Worm (Caenorhabditis elegans) whole organism, L4 larva: ENCODE results near the gene nkcc-1.

Source experiments
- F49E8.2 ChIP-seq: sonication (generic microtip); optimal IDR thresholded peaks from 2 replicates; lab custom pipeline; 2016; ENCODE audit warnings: missing compliant biosample characterization, mild to moderate bottlenecking, missing genetic modification characterization, borderline replicate concordance
- Y5F2A.4 ChIP-seq: fragments of 200-800 bp; sonication (Bioruptor generic); optimal IDR thresholded peaks from 2 replicates; lab custom pipeline; 2018; ENCODE audit warnings: mild to moderate bottlenecking, missing genetic modification characterization, missing compliant biosample characterization
- Y75B8A.6 ChIP-seq: fragments of 200-800 bp; sonication (Bioruptor generic); IDR thresholded peaks from 2 replicates; pipeline ENCODE4 v1.3.6; 2022; ENCODE audit warnings: missing genetic modification reagents, missing genetic modification characterization, missing compliant biosample characterization
- fkh-10 ChIP-seq: fragments of 150-350 bp; optimal IDR thresholded peaks from 2 replicates; lab custom pipeline; 2014; ENCODE audit warnings: missing biosample characterization, missing genetic modification reagents, missing genetic modification characterization
- hlh-11 ChIP-seq: fragments of 200-800 bp; sonication (Bioruptor generic); optimal IDR thresholded peaks from 2 replicates; lab custom pipeline; 2018; ENCODE audit warnings: mild to moderate bottlenecking, missing genetic modification characterization, missing compliant biosample characterization
- lir-3 ChIP-seq: sonication (generic microtip); optimal IDR thresholded peaks from 2 replicates; lab custom pipeline; 2016; ENCODE audit warnings: mild to moderate bottlenecking, missing genetic modification characterization, missing compliant biosample characterization
- lsy-2 ChIP-seq, 2 experiments: fragments of 150-350 bp in 1 of 2; sonication (generic microtip) in 1 of 2; optimal IDR thresholded peaks; 2 replicates each; lab custom pipeline; 2014 to 2017; ENCODE audit warnings: missing biosample characterization in 2 of 2, missing genetic modification characterization in 2 of 2
- nhr-25 ChIP-seq: sonication (generic microtip); optimal IDR thresholded peaks from 2 replicates; lab custom pipeline; 2017; ENCODE audit warnings: missing genetic modification characterization, mild to moderate bottlenecking, missing compliant biosample characterization, antibody characterized with exemption, moderate library complexity, borderline replicate concordance; ENCODE audit not compliant: insufficient read depth
- nhr-76 ChIP-seq: fragments of 150-350 bp; optimal IDR thresholded peaks from 2 replicates; lab custom pipeline; 2014; ENCODE audit warnings: missing biosample characterization, missing genetic modification characterization
- pha-4 ChIP-seq, 2 experiments: fragments of 150-350 bp in 1 of 2; fragments of 200-800 bp in 1 of 2; sonication (Bioruptor generic) in 1 of 2; IDR thresholded peaks in 1 of 2; optimal IDR thresholded peaks in 1 of 2; 2 replicates each; pipeline versions ENCODE4 v1.3.6 to Lab custom; 2014 to 2022; ENCODE audit warnings: missing genetic modification characterization in 2 of 2, missing genetic modification reagents in 2 of 2, missing biosample characterization in 1 of 2, missing compliant biosample characterization in 1 of 2
- tag-97 ChIP-seq: fragments of 200-800 bp; sonication (Bioruptor generic); IDR thresholded peaks from 2 replicates; pipeline ENCODE4 v1.3.6; 2022; ENCODE audit warnings: missing genetic modification characterization, missing compliant biosample characterization
- unc-62 ChIP-seq, 3 experiments: fragments of 150-350 bp in 1 of 3; sonication (generic microtip); optimal IDR thresholded peaks in 2 of 3; peaks in 1 of 3; 1 replicate in 1 of 3; 2 replicates in 2 of 3; lab custom pipeline; 2014 to 2017; ENCODE audit warnings: missing biosample characterization in 3 of 3, missing genetic modification characterization in 3 of 3, missing genetic modification reagents in 3 of 3, missing genotype in 1 of 3
- zip-2 ChIP-seq: fragments of 150-350 bp; optimal IDR thresholded peaks from 2 replicates; lab custom pipeline; 2014; ENCODE audit warnings: missing biosample characterization, missing genetic modification characterization

ce11 chrIV:14123956-14124355 is at the start of gene nkcc-1:
- TF ChIP-seq fkh-10 (GFP tag; lab: Kevin White, UChicago): no peak
- no peak for TF ChIP-seq Y75B8A.6 (GFP tag; lab: Robert Waterston, UW)
- TF ChIP-seq nhr-76 (tag; lab: Kevin White, UChicago): no peak
- no peak for TF ChIP-seq nhr-25 (tag; lab: Kevin White, UChicago)
- no peak for TF ChIP-seq unc-62 (GFP tag; optimal IDR thresholded peaks at IDR 0.05 in 1 of 2; lab: Kevin White, UChicago)
- TF ChIP-seq unc-62 (tag; optimal IDR thresholded peaks at IDR 0.05; lab: Kevin White, UChicago): no peak
- no peak for TF ChIP-seq hlh-11 (tag; lab: Kevin White, UChicago)
- no peak for TF ChIP-seq tag-97
- no peak for TF ChIP-seq lsy-2 (tag; optimal IDR thresholded peaks at IDR 0.05; lab: Kevin White, UChicago)
- no peak for TF ChIP-seq F49E8.2 (tag; lab: Kevin White, UChicago)
- TF ChIP-seq zip-2 (tag; lab: Kevin White, UChicago): no peak
- no peak for TF ChIP-seq Y5F2A.4 (GFP tag; lab: Kevin White, UChicago)
- TF ChIP-seq lir-3 (tag; lab: Kevin White, UChicago): no peak
- TF ChIP-seq pha-4 (GFP tag; IDR thresholded peaks at IDR 0.05; lab: Robert Waterston, UW): no peak
- TF ChIP-seq pha-4 (tag; optimal IDR thresholded peaks at IDR 0.05; lab: Kevin White, UChicago): no peak
